Worm (Caenorhabditis elegans) whole organism, late embryonic: ENCODE measurements around the gene C14B1.12.

Experiments
- C08G9.2 ChIP-seq: sonication (generic microtip); optimal IDR thresholded peaks from 2 replicates; lab custom pipeline; 2016; ENCODE audit warnings: mild to moderate bottlenecking, missing genetic modification characterization, moderate library complexity, missing compliant biosample characterization
- F13H6.1 ChIP-seq: sonication (generic microtip); optimal IDR thresholded peaks from 2 replicates; lab custom pipeline; 2016; ENCODE audit warnings: missing genetic modification characterization, missing compliant biosample characterization
- K09A11.1 ChIP-seq: sonication (generic microtip); optimal IDR thresholded peaks from 2 replicates; lab custom pipeline; 2017; ENCODE audit warnings: antibody characterized with exemption, mild to moderate bottlenecking, missing genetic modification characterization, missing compliant biosample characterization; ENCODE audit not compliant: insufficient read depth
- Y22D7AL.16 ChIP-seq: sonication (generic microtip); optimal IDR thresholded peaks from 2 replicates; lab custom pipeline; 2016; ENCODE audit warnings: missing genetic modification characterization, missing compliant biosample characterization
- ahr-1 ChIP-seq: sonication (generic microtip); optimal IDR thresholded peaks from 2 replicates; lab custom pipeline; 2016; ENCODE audit warnings: missing genetic modification characterization, missing compliant biosample characterization
- ama-1 ChIP-seq: fragments of 150-350 bp; optimal IDR thresholded peaks from 2 replicates; lab custom pipeline; 2014
- ceh-19 ChIP-seq: fragments of 200-800 bp; sonication (Bioruptor generic); optimal IDR thresholded peaks from 2 replicates; lab custom pipeline; 2018; ENCODE audit warnings: mild to moderate bottlenecking, missing genetic modification characterization, missing compliant biosample characterization
- ceh-2 ChIP-seq: sonication (generic microtip); optimal IDR thresholded peaks from 2 replicates; lab custom pipeline; 2016; ENCODE audit warnings: missing genotype, missing genetic modification characterization, missing compliant biosample characterization
- ceh-24 ChIP-seq: sonication (generic microtip); optimal IDR thresholded peaks from 2 replicates; lab custom pipeline; 2016; ENCODE audit warnings: mild to moderate bottlenecking, missing genetic modification characterization, missing compliant biosample characterization
- ceh-31 ChIP-seq: sonication (generic microtip); optimal IDR thresholded peaks from 2 replicates; lab custom pipeline; 2016; ENCODE audit warnings: missing genetic modification characterization, missing compliant biosample characterization
- ceh-34 ChIP-seq: sonication (generic microtip); optimal IDR thresholded peaks from 2 replicates; lab custom pipeline; 2016; ENCODE audit warnings: mild to moderate bottlenecking, missing genetic modification characterization, missing compliant biosample characterization
- ceh-45 ChIP-seq: fragments of 200-800 bp; sonication (Bioruptor generic); IDR thresholded peaks from 2 replicates; pipeline ENCODE4 v1.3.6; 2022; ENCODE audit warnings: missing genetic modification reagents, missing genetic modification characterization, missing compliant biosample characterization
- ceh-48 ChIP-seq: sonication (generic microtip); optimal IDR thresholded peaks from 2 replicates; lab custom pipeline; 2016; ENCODE audit warnings: missing genetic modification characterization, inconsistent platforms, missing compliant biosample characterization
- ceh-9 ChIP-seq: sonication (generic microtip); optimal IDR thresholded peaks from 2 replicates; lab custom pipeline; 2016; ENCODE audit warnings: mild to moderate bottlenecking, missing genetic modification characterization, inconsistent platforms, missing compliant biosample characterization
- dve-1 ChIP-seq: sonication (generic microtip); optimal IDR thresholded peaks from 2 replicates; lab custom pipeline; 2017; ENCODE audit warnings: antibody characterized with exemption, mild to moderate bottlenecking, missing genetic modification characterization, missing compliant biosample characterization
- fax-1 ChIP-seq: sonication (generic microtip); optimal IDR thresholded peaks from 2 replicates; lab custom pipeline; 2016; ENCODE audit warnings: missing genotype, missing genetic modification characterization, missing compliant biosample characterization
- fkh-10 ChIP-seq: fragments of 150-350 bp; optimal IDR thresholded peaks from 2 replicates; lab custom pipeline; 2014; ENCODE audit warnings: missing biosample characterization, missing genetic modification reagents, missing genetic modification characterization
- fkh-6 ChIP-seq: sonication (generic microtip); optimal IDR thresholded peaks from 2 replicates; lab custom pipeline; 2016; ENCODE audit warnings: missing genetic modification characterization, missing compliant biosample characterization
- hlh-13 ChIP-seq: fragments of 200-800 bp; sonication (Bioruptor generic); optimal IDR thresholded peaks from 2 replicates; lab custom pipeline; 2018; ENCODE audit warnings: mild to moderate bottlenecking, missing genetic modification characterization, missing compliant biosample characterization
- hlh-15 ChIP-seq: sonication (generic microtip); optimal IDR thresholded peaks from 2 replicates; lab custom pipeline; 2016; ENCODE audit warnings: missing genetic modification characterization, missing compliant biosample characterization
- hlh-6 ChIP-seq: sonication (generic microtip); optimal IDR thresholded peaks from 2 replicates; lab custom pipeline; 2016; ENCODE audit warnings: missing genotype, missing genetic modification characterization, missing compliant biosample characterization
- hlh-8 ChIP-seq: sonication (generic microtip); optimal IDR thresholded peaks from 2 replicates; lab custom pipeline; 2016; ENCODE audit warnings: missing genotype, missing genetic modification characterization, missing compliant biosample characterization
- lin-11 ChIP-seq: fragments of 200-800 bp; sonication (Bioruptor generic); optimal IDR thresholded peaks from 2 replicates; lab custom pipeline; 2018; ENCODE audit warnings: mild to moderate bottlenecking, missing genetic modification characterization, missing compliant biosample characterization
- madf-2 ChIP-seq: sonication (generic microtip); optimal IDR thresholded peaks from 2 replicates; lab custom pipeline; 2017; ENCODE audit warnings: missing genetic modification characterization, missing compliant biosample characterization
- mec-3 ChIP-seq: sonication (generic microtip); optimal IDR thresholded peaks from 2 replicates; lab custom pipeline; 2016; ENCODE audit warnings: borderline replicate concordance, missing genetic modification characterization, missing compliant biosample characterization
- nhr-11 ChIP-seq: fragments of 150-350 bp; optimal IDR thresholded peaks from 2 replicates; lab custom pipeline; 2014; ENCODE audit warnings: missing biosample characterization, missing genetic modification characterization
- nhr-232 ChIP-seq: sonication (generic microtip); optimal IDR thresholded peaks from 2 replicates; lab custom pipeline; 2016; ENCODE audit warnings: missing genetic modification characterization, missing compliant biosample characterization
- pat-9 ChIP-seq: fragments of 200-800 bp; sonication (Bioruptor generic); optimal IDR thresholded peaks from 2 replicates; lab custom pipeline; 2018; ENCODE audit warnings: mild to moderate bottlenecking, missing genetic modification characterization, moderate library complexity, missing compliant biosample characterization
- pax-1 ChIP-seq: fragments of 150-350 bp; optimal IDR thresholded peaks from 2 replicates; lab custom pipeline; 2014; ENCODE audit warnings: missing biosample characterization, missing genetic modification characterization
- pha-2 ChIP-seq: sonication (generic microtip); optimal IDR thresholded peaks from 2 replicates; lab custom pipeline; 2017; ENCODE audit warnings: mild to moderate bottlenecking, missing genetic modification characterization, missing compliant biosample characterization
- pha-4 ChIP-seq: fragments of 150-350 bp; optimal IDR thresholded peaks from 2 replicates; lab custom pipeline; 2018; ENCODE audit warnings: missing biosample characterization, missing genetic modification reagents, missing genetic modification characterization
- ref-2 ChIP-seq: sonication (generic microtip); optimal IDR thresholded peaks from 2 replicates; lab custom pipeline; 2016; ENCODE audit warnings: missing genetic modification characterization, missing compliant biosample characterization
- rnt-1 ChIP-seq: sonication (generic microtip); optimal IDR thresholded peaks from 2 replicates; lab custom pipeline; 2016; ENCODE audit warnings: missing genetic modification characterization, missing compliant biosample characterization
- sox-4 ChIP-seq: sonication (generic microtip); optimal IDR thresholded peaks from 2 replicates; lab custom pipeline; 2017; ENCODE audit warnings: mild to moderate bottlenecking, missing genetic modification characterization, inconsistent platforms, missing compliant biosample characterization
- syd-9 ChIP-seq: sonication (generic microtip); optimal IDR thresholded peaks from 2 replicates; lab custom pipeline; 2016; ENCODE audit warnings: mild to moderate bottlenecking, missing genetic modification characterization, moderate library complexity, missing compliant biosample characterization
- tbx-2 ChIP-seq: sonication (generic microtip); optimal IDR thresholded peaks from 2 replicates; lab custom pipeline; 2016; ENCODE audit warnings: missing genetic modification characterization, missing compliant biosample characterization
- tbx-7 ChIP-seq: sonication (generic microtip); optimal IDR thresholded peaks from 2 replicates; lab custom pipeline; 2016; ENCODE audit warnings: missing genotype, missing genetic modification characterization, missing compliant biosample characterization
- unc-3 ChIP-seq, 2 experiments: fragments of 200-800 bp in 1 of 2; sonication (Bioruptor generic) in 1 of 2; sonication (generic microtip) in 1 of 2; conservative IDR thresholded peaks in 1 of 2; optimal IDR thresholded peaks in 1 of 2; 2 replicates each; pipeline versions ENCODE4 v1.3.6 to Lab custom; 2016 to 2022; ENCODE audit warnings: missing compliant biosample characterization in 2 of 2, missing genetic modification characterization in 2 of 2, missing genetic modification reagents in 1 of 2
- unc-42 ChIP-seq: sonication (generic microtip); optimal IDR thresholded peaks from 2 replicates; lab custom pipeline; 2016; ENCODE audit warnings: missing genotype, missing genetic modification characterization, missing compliant biosample characterization
- unc-86 ChIP-seq: sonication (generic microtip); optimal IDR thresholded peaks from 2 replicates; lab custom pipeline; 2016; ENCODE audit warnings: missing genetic modification characterization, missing compliant biosample characterization

Gene C14B1.12

ce11 chrIII:3729520-3729919 is 4.7 kb upstream of the C14B1.12 start, which contains the start of gene F34D10.9:
Gene F34D10.9, minus strand, starts transcription at chrIII:3729620.
- TF ChIP-seq pha-2 (tag; lab: Kevin White, UChicago), result no peak
- TF ChIP-seq tbx-7 (tag; lab: Kevin White, UChicago), result no peak
- TF ChIP-seq pat-9 (tag; lab: Kevin White, UChicago), result no peak
- no peak for TF ChIP-seq fkh-10 (GFP tag; lab: Kevin White, UChicago)
- no peak for TF ChIP-seq ceh-31
- no peak for TF ChIP-seq hlh-6
- TF ChIP-seq mec-3 (tag; lab: Kevin White, UChicago), result no peak
- no peak for TF ChIP-seq fkh-6 (tag; lab: Kevin White, UChicago)
- no peak for TF ChIP-seq unc-42 (tag; lab: Kevin White, UChicago)
- no peak for TF ChIP-seq nhr-232 (tag; lab: Kevin White, UChicago)
- TF ChIP-seq unc-86 (tag; lab: Kevin White, UChicago), result no peak
- TF ChIP-seq ceh-9, result no peak
- TF ChIP-seq fax-1 (tag; lab: Kevin White, UChicago), result no peak
- TF ChIP-seq nhr-11 (tag; lab: Kevin White, UChicago), result no peak
- TF ChIP-seq ceh-34, result no peak
- TF ChIP-seq ahr-1, result no peak
- TF ChIP-seq tbx-2 (tag; lab: Kevin White, UChicago), result no peak
- no peak for TF ChIP-seq pha-4 (tag; lab: Kevin White, UChicago)

- TF ChIP-seq fkh-10 (GFP tag; lab: Kevin White, UChicago), result no peak
- TF ChIP-seq ceh-24 (tag; lab: Kevin White, UChicago), result no peak
- TF ChIP-seq hlh-15, result no peak
- no peak for TF ChIP-seq hlh-6
- TF ChIP-seq K09A11.1 (tag; lab: Kevin White, UChicago), result no peak
- no peak for TF ChIP-seq hlh-13 (GFP tag; lab: Kevin White, UChicago)
- TF ChIP-seq ceh-48, result no peak
- no peak for TF ChIP-seq ceh-2 (tag; lab: Kevin White, UChicago)
- no peak for TF ChIP-seq pax-1
- no peak for TF ChIP-seq mec-3 (tag; lab: Kevin White, UChicago)
- TF ChIP-seq unc-3 (GFP tag; conservative IDR thresholded peaks at IDR 0.05; lab: Robert Waterston, UW), result no peak
- TF ChIP-seq unc-3 (tag; optimal IDR thresholded peaks at IDR 0.05; lab: Kevin White, UChicago), result no peak
- no peak for TF ChIP-seq ceh-45 (GFP tag; lab: Robert Waterston, UW)
- no peak for TF ChIP-seq ref-2 (tag; lab: Kevin White, UChicago)
- no peak for TF ChIP-seq syd-9 (tag; lab: Kevin White, UChicago)
- no peak for TF ChIP-seq sox-4 (tag; lab: Kevin White, UChicago)
- no peak for TF ChIP-seq F13H6.1 (tag; lab: Kevin White, UChicago)
- TF ChIP-seq ceh-31, result no peak
- no peak for TF ChIP-seq C08G9.2 (tag; lab: Kevin White, UChicago)
- no peak for TF ChIP-seq ceh-34
Measured at ce11 chrIII:3726443-3726842, 1.7 kb upstream of the C14B1.12 start, which contains the start of gene gldi-5. Gene gldi-5, minus strand, starts transcription at chrIII:3726500.

ce11 chrIII:3723726-3724125 is 1.1 kb downstream of the C14B1.12 start:
- TF ChIP-seq ceh-48 (no peak), lin-11 (tag; lab: Kevin White, UChicago) (no peak), tbx-7 (tag; lab: Kevin White, UChicago) (no peak), ceh-31 (no peak), ama-1 (no peak), madf-2 (tag; lab: Kevin White, UChicago) (no peak), rnt-1 (tag; lab: Kevin White, UChicago) (no peak), unc-86 (tag; lab: Kevin White, UChicago) (no peak), C08G9.2 (tag; lab: Kevin White, UChicago) (no peak), pha-4 (tag; lab: Kevin White, UChicago) (no peak), mec-3 (tag; lab: Kevin White, UChicago) (no peak), hlh-8 (no peak), ceh-19 (GFP tag; lab: Kevin White, UChicago) (no peak), dve-1 (tag; lab: Kevin White, UChicago) (no peak), Y22D7AL.16 (tag; lab: Kevin White, UChicago) (no peak), hlh-6 (no peak)
